Worm (Caenorhabditis elegans) whole organism, L2 larva: ENCODE data around the gene Y43F4A.1.

Source experiments
- C34F6.9 ChIP-seq: fragments of 150-350 bp; optimal IDR thresholded peaks from 2 replicates; lab custom pipeline; 2014; ENCODE audit warnings: missing biosample characterization, missing genetic modification characterization
- F13H6.1 ChIP-seq: sonication (generic microtip); optimal IDR thresholded peaks from 2 replicates; lab custom pipeline; 2016; ENCODE audit warnings: missing genetic modification characterization, missing compliant biosample characterization
- R02D3.7 ChIP-seq: fragments of 150-350 bp; optimal IDR thresholded peaks from 2 replicates; lab custom pipeline; 2014; ENCODE audit warnings: missing biosample characterization, missing genetic modification characterization
- Y55F3AM.14 ChIP-seq: fragments of 200-800 bp; sonication (Bioruptor generic); optimal IDR thresholded peaks from 2 replicates; lab custom pipeline; 2018; ENCODE audit warnings: mild to moderate bottlenecking, missing genetic modification characterization, missing compliant biosample characterization
- ZK546.5 ChIP-seq: sonication (generic microtip); optimal IDR thresholded peaks from 2 replicates; lab custom pipeline; 2017; ENCODE audit warnings: missing biosample characterization, missing genetic modification characterization
- alr-1 ChIP-seq: fragments of 150-350 bp; optimal IDR thresholded peaks from 2 replicates; lab custom pipeline; 2014; ENCODE audit warnings: missing biosample characterization, missing genetic modification characterization
- aly-2 ChIP-seq: fragments of 150-350 bp; optimal IDR thresholded peaks from 2 replicates; lab custom pipeline; 2014; ENCODE audit warnings: missing biosample characterization, missing genetic modification characterization
- ama-1 ChIP-seq: fragments of 150-350 bp; optimal IDR thresholded peaks from 2 replicates; lab custom pipeline; 2018; ENCODE audit warnings: inconsistent platforms
- blmp-1 ChIP-seq: sonication (generic microtip); optimal IDR thresholded peaks from 2 replicates; lab custom pipeline; 2017; ENCODE audit warnings: missing genetic modification characterization, mild to moderate bottlenecking, missing compliant biosample characterization, antibody characterized with exemption, moderate library complexity; ENCODE audit not compliant: insufficient read depth
- ceh-16 ChIP-seq: fragments of 150-350 bp; optimal IDR thresholded peaks from 2 replicates; lab custom pipeline; 2014; ENCODE audit warnings: missing biosample characterization, missing genetic modification characterization
- ceh-82 ChIP-seq: fragments of 150-350 bp; optimal IDR thresholded peaks from 2 replicates; lab custom pipeline; 2014; ENCODE audit warnings: missing biosample characterization, missing genetic modification characterization
- dmd-4 ChIP-seq: sonication (generic microtip); optimal IDR thresholded peaks from 2 replicates; lab custom pipeline; 2017; ENCODE audit warnings: missing biosample characterization, missing genetic modification characterization
- egl-27 ChIP-seq: sonication (generic microtip); optimal IDR thresholded peaks from 3 replicates; lab custom pipeline; 2017; ENCODE audit warnings: missing biosample characterization, missing genetic modification reagents, missing genetic modification characterization
- elt-1 ChIP-seq: fragments of 150-350 bp; optimal IDR thresholded peaks from 2 replicates; lab custom pipeline; 2014; ENCODE audit warnings: missing biosample characterization, missing genetic modification characterization
- elt-3 ChIP-seq: sonication (generic microtip); optimal IDR thresholded peaks from 2 replicates; lab custom pipeline; 2017; ENCODE audit warnings: missing biosample characterization, missing genetic modification characterization
- fos-1 ChIP-seq: fragments of 150-350 bp; optimal IDR thresholded peaks from 2 replicates; lab custom pipeline; 2014; ENCODE audit warnings: missing biosample characterization, missing genetic modification characterization
- gmeb-1 ChIP-seq: fragments of 150-350 bp; optimal IDR thresholded peaks from 2 replicates; lab custom pipeline; 2014; ENCODE audit warnings: missing biosample characterization, missing genetic modification characterization
- lin-11 ChIP-seq: fragments of 150-350 bp; sonication (generic microtip); optimal IDR thresholded peaks from 2 replicates; lab custom pipeline; 2014; ENCODE audit warnings: missing biosample characterization, missing genetic modification characterization, inconsistent platforms, mixed read lengths
- lin-13 ChIP-seq: fragments of 150-350 bp; optimal IDR thresholded peaks from 2 replicates; lab custom pipeline; 2014; ENCODE audit warnings: missing biosample characterization, missing genetic modification reagents, missing genetic modification characterization
- lin-39 ChIP-seq: fragments of 150-350 bp; optimal IDR thresholded peaks from 2 replicates; lab custom pipeline; 2014; ENCODE audit warnings: missing biosample characterization, missing genetic modification reagents, missing genetic modification characterization
- lsy-2 ChIP-seq, 2 experiments: fragments of 150-350 bp in 1 of 2; sonication (generic microtip) in 1 of 2; optimal IDR thresholded peaks; 2 replicates each; lab custom pipeline; 2014 to 2017; ENCODE audit warnings: missing biosample characterization in 2 of 2, missing genetic modification characterization in 2 of 2
- mab-5 ChIP-seq: fragments of 150-350 bp; optimal IDR thresholded peaks from 2 replicates; lab custom pipeline; 2014; ENCODE audit warnings: missing biosample characterization, missing genetic modification characterization
- mbf-1 ChIP-seq: sonication (generic microtip); optimal IDR thresholded peaks from 2 replicates; lab custom pipeline; 2017; ENCODE audit warnings: missing biosample characterization, missing genetic modification characterization
- mdl-1 ChIP-seq, 2 experiments: fragments of 150-350 bp in 1 of 2; sonication (generic microtip) in 1 of 2; optimal IDR thresholded peaks; 2 replicates each; lab custom pipeline; 2017; ENCODE audit warnings: missing biosample characterization in 2 of 2, missing genetic modification characterization in 2 of 2
- nhr-10 ChIP-seq: sonication (generic microtip); optimal IDR thresholded peaks from 2 replicates; lab custom pipeline; 2017; ENCODE audit warnings: missing biosample characterization, missing genetic modification characterization
- nhr-11 ChIP-seq: fragments of 150-350 bp; optimal IDR thresholded peaks from 2 replicates; lab custom pipeline; 2014; ENCODE audit warnings: missing biosample characterization, missing genetic modification characterization
- nhr-12 ChIP-seq: fragments of 150-350 bp; optimal IDR thresholded peaks from 2 replicates; lab custom pipeline; 2014; ENCODE audit warnings: missing biosample characterization, missing genetic modification characterization
- nhr-129 ChIP-seq: fragments of 150-350 bp; optimal IDR thresholded peaks from 2 replicates; lab custom pipeline; 2014; ENCODE audit warnings: missing biosample characterization, missing genetic modification characterization
- nhr-21 ChIP-seq: fragments of 150-350 bp; optimal IDR thresholded peaks from 2 replicates; lab custom pipeline; 2014; ENCODE audit warnings: missing biosample characterization, missing genetic modification characterization
- nhr-237 ChIP-seq: fragments of 150-350 bp; optimal IDR thresholded peaks from 2 replicates; lab custom pipeline; 2014; ENCODE audit warnings: missing biosample characterization, missing genetic modification characterization
- nhr-25 ChIP-seq: fragments of 150-350 bp; sonication (generic microtip); optimal IDR thresholded peaks from 3 replicates; lab custom pipeline; 2014; ENCODE audit warnings: missing biosample characterization, missing genetic modification characterization
- nhr-6 ChIP-seq: fragments of 150-350 bp; optimal IDR thresholded peaks from 2 replicates; lab custom pipeline; 2014; ENCODE audit warnings: missing biosample characterization, missing genetic modification characterization
- nhr-77 ChIP-seq: fragments of 150-350 bp; optimal IDR thresholded peaks from 2 replicates; lab custom pipeline; 2014; ENCODE audit warnings: missing biosample characterization, missing genetic modification characterization
- peb-1 ChIP-seq: fragments of 150-350 bp; optimal IDR thresholded peaks from 2 replicates; lab custom pipeline; 2014; ENCODE audit warnings: missing biosample characterization, missing genetic modification characterization
- sem-4 ChIP-seq: fragments of 150-350 bp; optimal IDR thresholded peaks from 2 replicates; lab custom pipeline; 2014; ENCODE audit warnings: missing biosample characterization, missing genetic modification reagents, missing genetic modification characterization
- skn-1 ChIP-seq: sonication (generic microtip); optimal IDR thresholded peaks from 2 replicates; lab custom pipeline; 2017; ENCODE audit warnings: missing biosample characterization, missing genetic modification characterization
- sma-9 ChIP-seq, 2 experiments: fragments of 150-350 bp in 1 of 2; sonication (generic microtip) in 1 of 2; optimal IDR thresholded peaks; 2 replicates each; lab custom pipeline; 2014 to 2016; ENCODE audit warnings: missing genetic modification characterization in 2 of 2, mild to moderate bottlenecking in 1 of 2, missing biosample characterization in 1 of 2, missing compliant biosample characterization in 1 of 2, missing genetic modification reagents in 1 of 2, moderate library complexity in 1 of 2
- snpc-4 ChIP-seq: fragments of 150-350 bp; optimal IDR thresholded peaks from 2 replicates; lab custom pipeline; 2014; ENCODE audit warnings: missing biosample characterization, missing genetic modification characterization
- unc-39 ChIP-seq: fragments of 150-350 bp; optimal IDR thresholded peaks from 2 replicates; lab custom pipeline; 2014; ENCODE audit warnings: missing biosample characterization, missing genetic modification characterization
- unc-55 ChIP-seq: fragments of 150-350 bp; sonication (generic microtip); optimal IDR thresholded peaks from 3 replicates; lab custom pipeline; 2014; ENCODE audit warnings: missing biosample characterization, missing genetic modification reagents, missing genetic modification characterization
- unc-62 ChIP-seq: fragments of 150-350 bp; optimal IDR thresholded peaks from 2 replicates; lab custom pipeline; 2014; ENCODE audit warnings: missing biosample characterization, missing genetic modification reagents, missing genetic modification characterization
- zag-1 ChIP-seq: fragments of 150-350 bp; optimal IDR thresholded peaks from 2 replicates; lab custom pipeline; 2014; ENCODE audit warnings: missing biosample characterization, missing genetic modification characterization
- ztf-11 ChIP-seq: sonication (generic microtip); optimal IDR thresholded peaks from 2 replicates; lab custom pipeline; 2017; ENCODE audit warnings: missing biosample characterization, missing genetic modification characterization

Y43F4A.1 gene

ce11 chrIII:13268856-13269255 is 46.0 kb downstream of the Y43F4A.1 start, which contains the start of gene cpf-2 (continued):
- no peak for TF ChIP-seq ceh-82 (tag; lab: Kevin White, UChicago)
- TF ChIP-seq nhr-237, result no peak
- TF ChIP-seq skn-1 (tag; lab: Kevin White, UChicago), result peak; percentile 39
- peak; percentile 27 for TF ChIP-seq nhr-10 (tag; lab: Kevin White, UChicago)

- TF ChIP-seq egl-27 (tag; lab: Kevin White, UChicago) (no peak), elt-3 (no peak), zag-1 (peak; percentile 57), sem-4 (peak; percentile 3), Y55F3AM.14 (GFP tag; lab: Kevin White, UChicago) (peak; percentile 25), lsy-2 (tag; optimal IDR thresholded peaks at IDR 0.05; lab: Kevin White, UChicago) (peak in 1 of 2 experiments; percentile 54), mdl-1 (tag; optimal IDR thresholded peaks at IDR 0.05; lab: Kevin White, UChicago) (peak in 1 of 2 experiments; percentile 2), unc-55 (GFP tag; lab: Kevin White, UChicago) (peak; percentile 84), nhr-11 (tag; lab: Kevin White, UChicago) (no peak), C34F6.9 (tag; lab: Kevin White, UChicago) (peak; percentile 79), nhr-129 (tag; lab: Kevin White, UChicago) (peak; percentile 8)
- TF ChIP-seq, all 48 proteins: peak for 8
These were observed 48.0 kb downstream of the Y43F4A.1 start for ce11 chrIII:13270896-13271295.

ce11 chrIII:13272227-13272626 is 49.4 kb downstream of the Y43F4A.1 start:
- TF ChIP-seq nhr-10 (tag; lab: Kevin White, UChicago), result no peak
- TF ChIP-seq ceh-16 (tag; lab: Kevin White, UChicago), result no peak
- no peak for TF ChIP-seq nhr-21
- TF ChIP-seq alr-1 (tag; lab: Kevin White, UChicago), result no peak
- TF ChIP-seq F13H6.1 (tag; lab: Kevin White, UChicago), result no peak
- TF ChIP-seq blmp-1, result no peak
- no peak for TF ChIP-seq dmd-4 (tag; lab: Kevin White, UChicago)
- no peak for TF ChIP-seq nhr-77 (tag; lab: Kevin White, UChicago)
- no peak for TF ChIP-seq lin-11
- TF ChIP-seq nhr-11 (tag; lab: Kevin White, UChicago), result no peak
- no peak for TF ChIP-seq egl-27 (tag; lab: Kevin White, UChicago)
- no peak for TF ChIP-seq unc-62 (GFP tag; lab: Kevin White, UChicago)
- TF ChIP-seq ceh-82 (tag; lab: Kevin White, UChicago), result no peak
- no peak for TF ChIP-seq gmeb-1 (tag; lab: Kevin White, UChicago)
- TF ChIP-seq zag-1, result no peak
- TF ChIP-seq elt-3, result no peak
- no peak for TF ChIP-seq lsy-2 (tag; optimal IDR thresholded peaks at IDR 0.05; lab: Kevin White, UChicago)
- no peak for TF ChIP-seq peb-1 (tag; lab: Kevin White, UChicago)
- TF ChIP-seq, all 48 proteins: peak for 0

- TF ChIP-seq sma-9 (GFP tag; optimal IDR thresholded peaks at IDR 0.05; lab: Kevin White, UChicago), result peak; percentile 12
- TF ChIP-seq sma-9 (tag; optimal IDR thresholded peaks at IDR 0.05; lab: Kevin White, UChicago), result no peak
- peak; percentile 19 for TF ChIP-seq mab-5
- TF ChIP-seq dmd-4 (tag; lab: Kevin White, UChicago), result no peak
- TF ChIP-seq zag-1, result no peak
- TF ChIP-seq unc-55 (GFP tag; lab: Kevin White, UChicago), result peak; percentile 69
These were observed 49.9 kb downstream of the Y43F4A.1 start for ce11 chrIII:13272788-13273187.

- TF ChIP-seq C34F6.9 (tag; lab: Kevin White, UChicago) (peak; percentile 89), nhr-12 (no peak), mbf-1 (tag; lab: Kevin White, UChicago) (no peak), lin-13 (peak; percentile 42), nhr-21 (peak; percentile 9), elt-1 (tag; lab: Kevin White, UChicago) (no peak), Y55F3AM.14 (GFP tag; lab: Kevin White, UChicago) (peak; percentile 74), ceh-82 (tag; lab: Kevin White, UChicago) (no peak), lin-39 (tag; lab: Kevin White, UChicago) (no peak), lin-11 (peak; percentile 2), snpc-4 (peak; percentile 35), ama-1 (lab: Kevin White, UChicago) (no peak), mdl-1 (tag; optimal IDR thresholded peaks at IDR 0.05; lab: Kevin White, UChicago) (peak; percentile 63 to 67), R02D3.7 (no peak), nhr-6 (peak; percentile 53), nhr-25 (tag; lab: Kevin White, UChicago) (no peak), peb-1 (tag; lab: Kevin White, UChicago) (no peak), fos-1 (tag; lab: Kevin White, UChicago) (peak; percentile 69), unc-62 (GFP tag; lab: Kevin White, UChicago) (no peak), egl-27 (tag; lab: Kevin White, UChicago) (peak; percentile 47), ZK546.5 (tag; lab: Kevin White, UChicago) (peak; percentile 2), unc-39 (tag; lab: Kevin White, UChicago) (no peak), nhr-10 (tag; lab: Kevin White, UChicago) (no peak), nhr-11 (tag; lab: Kevin White, UChicago) (no peak), gmeb-1 (tag; lab: Kevin White, UChicago) (no peak), zag-1 (peak; percentile 86), ztf-11 (tag; lab: Kevin White, UChicago) (no peak), unc-55 (GFP tag; lab: Kevin White, UChicago) (peak; percentile 88), nhr-129 (tag; lab: Kevin White, UChicago) (peak; percentile 84), aly-2 (tag; lab: Kevin White, UChicago) (no peak), nhr-77 (tag; lab: Kevin White, UChicago) (no peak)
These were observed 52.9 kb downstream of the Y43F4A.1 start for ce11 chrIII:13275784-13276183.
